Worm (Caenorhabditis elegans) whole organism, late embryonic: ENCODE data around the gene capa-1.

ENCODE experiments used
- C08G9.2 ChIP-seq: sonication (generic microtip); optimal IDR thresholded peaks from 2 replicates; lab custom pipeline; 2016; ENCODE audit warnings: mild to moderate bottlenecking, missing genetic modification characterization, moderate library complexity, missing compliant biosample characterization
- F13H6.1 ChIP-seq: sonication (generic microtip); optimal IDR thresholded peaks from 2 replicates; lab custom pipeline; 2016; ENCODE audit warnings: missing genetic modification characterization, missing compliant biosample characterization
- K09A11.1 ChIP-seq: sonication (generic microtip); optimal IDR thresholded peaks from 2 replicates; lab custom pipeline; 2017; ENCODE audit warnings: antibody characterized with exemption, mild to moderate bottlenecking, missing genetic modification characterization, missing compliant biosample characterization; ENCODE audit not compliant: insufficient read depth
- Y22D7AL.16 ChIP-seq: sonication (generic microtip); optimal IDR thresholded peaks from 2 replicates; lab custom pipeline; 2016; ENCODE audit warnings: missing genetic modification characterization, missing compliant biosample characterization
- ahr-1 ChIP-seq: sonication (generic microtip); optimal IDR thresholded peaks from 2 replicates; lab custom pipeline; 2016; ENCODE audit warnings: missing genetic modification characterization, missing compliant biosample characterization
- ceh-18 ChIP-seq: sonication (generic microtip); optimal IDR thresholded peaks from 2 replicates; lab custom pipeline; 2016; ENCODE audit warnings: missing genetic modification characterization, missing compliant biosample characterization
- ceh-19 ChIP-seq: fragments of 200-800 bp; sonication (Bioruptor generic); optimal IDR thresholded peaks from 2 replicates; lab custom pipeline; 2018; ENCODE audit warnings: mild to moderate bottlenecking, missing genetic modification characterization, missing compliant biosample characterization
- ceh-2 ChIP-seq: sonication (generic microtip); optimal IDR thresholded peaks from 2 replicates; lab custom pipeline; 2016; ENCODE audit warnings: missing genotype, missing genetic modification characterization, missing compliant biosample characterization
- ceh-24 ChIP-seq: sonication (generic microtip); optimal IDR thresholded peaks from 2 replicates; lab custom pipeline; 2016; ENCODE audit warnings: mild to moderate bottlenecking, missing genetic modification characterization, missing compliant biosample characterization
- ceh-34 ChIP-seq: sonication (generic microtip); optimal IDR thresholded peaks from 2 replicates; lab custom pipeline; 2016; ENCODE audit warnings: mild to moderate bottlenecking, missing genetic modification characterization, missing compliant biosample characterization
- ceh-45 ChIP-seq: fragments of 200-800 bp; sonication (Bioruptor generic); IDR thresholded peaks from 2 replicates; pipeline ENCODE4 v1.3.6; 2022; ENCODE audit warnings: missing genetic modification reagents, missing genetic modification characterization, missing compliant biosample characterization
- ceh-6 ChIP-seq: fragments of 200-800 bp; sonication (Bioruptor generic); optimal IDR thresholded peaks from 2 replicates; lab custom pipeline; 2018; ENCODE audit warnings: mild to moderate bottlenecking, missing genetic modification characterization, missing compliant biosample characterization
- ceh-9 ChIP-seq: sonication (generic microtip); optimal IDR thresholded peaks from 2 replicates; lab custom pipeline; 2016; ENCODE audit warnings: mild to moderate bottlenecking, missing genetic modification characterization, inconsistent platforms, missing compliant biosample characterization
- elt-2 ChIP-seq: sonication (generic microtip); optimal IDR thresholded peaks from 2 replicates; lab custom pipeline; 2016; ENCODE audit warnings: missing genetic modification reagents, missing genetic modification characterization, missing compliant biosample characterization
- elt-4 ChIP-seq: sonication (generic microtip); optimal IDR thresholded peaks from 2 replicates; lab custom pipeline; 2016; ENCODE audit warnings: missing genetic modification characterization, missing compliant biosample characterization
- eyg-1 ChIP-seq: sonication (generic microtip); optimal IDR thresholded peaks from 2 replicates; lab custom pipeline; 2016; ENCODE audit warnings: missing genotype, missing genetic modification characterization, missing compliant biosample characterization
- fax-1 ChIP-seq: sonication (generic microtip); optimal IDR thresholded peaks from 2 replicates; lab custom pipeline; 2016; ENCODE audit warnings: missing genotype, missing genetic modification characterization, missing compliant biosample characterization
- fkh-10 ChIP-seq: fragments of 150-350 bp; optimal IDR thresholded peaks from 2 replicates; lab custom pipeline; 2014; ENCODE audit warnings: missing biosample characterization, missing genetic modification reagents, missing genetic modification characterization
- fkh-6 ChIP-seq: sonication (generic microtip); optimal IDR thresholded peaks from 2 replicates; lab custom pipeline; 2016; ENCODE audit warnings: missing genetic modification characterization, missing compliant biosample characterization
- hlh-13 ChIP-seq: fragments of 200-800 bp; sonication (Bioruptor generic); optimal IDR thresholded peaks from 2 replicates; lab custom pipeline; 2018; ENCODE audit warnings: mild to moderate bottlenecking, missing genetic modification characterization, missing compliant biosample characterization
- lim-6 ChIP-seq: sonication (generic microtip); optimal IDR thresholded peaks from 2 replicates; lab custom pipeline; 2016; ENCODE audit warnings: missing genetic modification characterization, missing compliant biosample characterization
- madf-2 ChIP-seq: sonication (generic microtip); optimal IDR thresholded peaks from 2 replicates; lab custom pipeline; 2017; ENCODE audit warnings: missing genetic modification characterization, missing compliant biosample characterization
- mec-3 ChIP-seq: sonication (generic microtip); optimal IDR thresholded peaks from 2 replicates; lab custom pipeline; 2016; ENCODE audit warnings: borderline replicate concordance, missing genetic modification characterization, missing compliant biosample characterization
- nhr-232 ChIP-seq: sonication (generic microtip); optimal IDR thresholded peaks from 2 replicates; lab custom pipeline; 2016; ENCODE audit warnings: missing genetic modification characterization, missing compliant biosample characterization
- npax-4 ChIP-seq: sonication (generic microtip); optimal IDR thresholded peaks from 2 replicates; lab custom pipeline; 2016; ENCODE audit warnings: missing genetic modification characterization, missing compliant biosample characterization
- odd-2 ChIP-seq: sonication (generic microtip); optimal IDR thresholded peaks from 2 replicates; lab custom pipeline; 2017; ENCODE audit warnings: antibody characterized with exemption, mild to moderate bottlenecking, missing genetic modification characterization, missing compliant biosample characterization
- pat-9 ChIP-seq: fragments of 200-800 bp; sonication (Bioruptor generic); optimal IDR thresholded peaks from 2 replicates; lab custom pipeline; 2018; ENCODE audit warnings: mild to moderate bottlenecking, missing genetic modification characterization, moderate library complexity, missing compliant biosample characterization
- pha-4 ChIP-seq: fragments of 150-350 bp; optimal IDR thresholded peaks from 2 replicates; lab custom pipeline; 2018; ENCODE audit warnings: missing biosample characterization, missing genetic modification reagents, missing genetic modification characterization
- pros-1 ChIP-seq: fragments of 150-350 bp; optimal IDR thresholded peaks from 2 replicates; lab custom pipeline; 2014; ENCODE audit warnings: missing biosample characterization, missing genetic modification reagents, missing genetic modification characterization
- rnt-1 ChIP-seq: sonication (generic microtip); optimal IDR thresholded peaks from 2 replicates; lab custom pipeline; 2016; ENCODE audit warnings: missing genetic modification characterization, missing compliant biosample characterization
- sdc-2 ChIP-seq: sonication (generic microtip); optimal IDR thresholded peaks from 2 replicates; lab custom pipeline; 2016; ENCODE audit warnings: missing genotype, missing genetic modification characterization, missing compliant biosample characterization
- sox-2 ChIP-seq: fragments of 200-800 bp; sonication (Bioruptor generic); IDR thresholded peaks from 2 replicates; pipeline ENCODE4 v1.3.6; 2022; ENCODE audit warnings: missing genetic modification reagents, missing genetic modification characterization, missing compliant biosample characterization
- sox-4 ChIP-seq: sonication (generic microtip); optimal IDR thresholded peaks from 2 replicates; lab custom pipeline; 2017; ENCODE audit warnings: mild to moderate bottlenecking, missing genetic modification characterization, inconsistent platforms, missing compliant biosample characterization
- tbx-2 ChIP-seq: sonication (generic microtip); optimal IDR thresholded peaks from 2 replicates; lab custom pipeline; 2016; ENCODE audit warnings: missing genetic modification characterization, missing compliant biosample characterization
- ttx-3 ChIP-seq: sonication (generic microtip); optimal IDR thresholded peaks from 2 replicates; lab custom pipeline; 2016; ENCODE audit warnings: missing genetic modification reagents, missing genetic modification characterization, missing compliant biosample characterization
- unc-3 ChIP-seq, 2 experiments: fragments of 200-800 bp in 1 of 2; sonication (Bioruptor generic) in 1 of 2; sonication (generic microtip) in 1 of 2; conservative IDR thresholded peaks in 1 of 2; optimal IDR thresholded peaks in 1 of 2; 2 replicates each; pipeline versions ENCODE4 v1.3.6 to Lab custom; 2016 to 2022; ENCODE audit warnings: missing compliant biosample characterization in 2 of 2, missing genetic modification characterization in 2 of 2, missing genetic modification reagents in 1 of 2
- unc-42 ChIP-seq: sonication (generic microtip); optimal IDR thresholded peaks from 2 replicates; lab custom pipeline; 2016; ENCODE audit warnings: missing genotype, missing genetic modification characterization, missing compliant biosample characterization

capa-1 gene

ce11 chrX:5942171-5942570 is 23.0 kb downstream of the capa-1 start:
- TF ChIP-seq sdc-2 (tag; lab: Kevin White, UChicago) = no peak
- TF ChIP-seq pat-9 = no peak
- peak; percentile 78 for TF ChIP-seq ceh-18 (tag; lab: Kevin White, UChicago)
- TF ChIP-seq hlh-13 (GFP tag; lab: Kevin White, UChicago) = no peak
- no peak for TF ChIP-seq fkh-10 (GFP tag; lab: Kevin White, UChicago)
- no peak for TF ChIP-seq sox-2
- TF ChIP-seq ceh-2 = no peak
- TF ChIP-seq, all 69 proteins: peak for 1

- TF ChIP-seq fax-1 (tag; lab: Kevin White, UChicago) (no peak), pros-1 (tag; lab: Kevin White, UChicago) (no peak), nhr-232 (no peak), mec-3 (tag; lab: Kevin White, UChicago) (no peak), ceh-34 (tag; lab: Kevin White, UChicago) (no peak), elt-4 (tag; lab: Kevin White, UChicago) (no peak), Y22D7AL.16 (tag; lab: Kevin White, UChicago) (no peak), elt-2 (tag; lab: Kevin White, UChicago) (no peak), npax-4 (tag; lab: Kevin White, UChicago) (no peak), ttx-3 (tag; lab: Kevin White, UChicago) (no peak), F13H6.1 (tag; lab: Kevin White, UChicago) (no peak), pha-4 (tag; lab: Kevin White, UChicago) (no peak), rnt-1 (tag; lab: Kevin White, UChicago) (no peak), ceh-45 (GFP tag; lab: Robert Waterston, UW) (no peak), ceh-24 (no peak), K09A11.1 (tag; lab: Kevin White, UChicago) (no peak), sox-4 (tag; lab: Kevin White, UChicago) (no peak)
Measured at ce11 chrX:5943908-5944307, 24.7 kb downstream of the capa-1 start.

- TF ChIP-seq madf-2 = no peak
- no peak for TF ChIP-seq elt-2 (tag; lab: Kevin White, UChicago)
- TF ChIP-seq C08G9.2 (tag; lab: Kevin White, UChicago) = no peak
- no peak for TF ChIP-seq ceh-6 (GFP tag; lab: Kevin White, UChicago)
- TF ChIP-seq fkh-6 (tag; lab: Kevin White, UChicago) = no peak
- no peak for TF ChIP-seq F13H6.1 (tag; lab: Kevin White, UChicago)
- no peak for TF ChIP-seq lim-6 (tag; lab: Kevin White, UChicago)
- TF ChIP-seq eyg-1 = no peak
- TF ChIP-seq ceh-9 (tag; lab: Kevin White, UChicago) = no peak
- TF ChIP-seq ceh-34 (tag; lab: Kevin White, UChicago) = no peak
- TF ChIP-seq ceh-19 (GFP tag; lab: Kevin White, UChicago) = no peak
- TF ChIP-seq npax-4 (tag; lab: Kevin White, UChicago) = no peak
- TF ChIP-seq unc-42 (tag; lab: Kevin White, UChicago) = no peak
- TF ChIP-seq tbx-2 (tag; lab: Kevin White, UChicago) = no peak
- TF ChIP-seq ahr-1 (tag; lab: Kevin White, UChicago) = no peak
- no peak for TF ChIP-seq Y22D7AL.16 (tag; lab: Kevin White, UChicago)
- TF ChIP-seq hlh-13 (GFP tag; lab: Kevin White, UChicago) = no peak
- TF ChIP-seq ttx-3 (tag; lab: Kevin White, UChicago) = no peak
- TF ChIP-seq odd-2 (tag; lab: Kevin White, UChicago) = no peak
- no peak for TF ChIP-seq unc-3 (GFP tag; conservative IDR thresholded peaks at IDR 0.05; lab: Robert Waterston, UW)
- TF ChIP-seq unc-3 (tag; optimal IDR thresholded peaks at IDR 0.05; lab: Kevin White, UChicago) = no peak
Measured at ce11 chrX:5944488-5944887, 25.3 kb downstream of the capa-1 start, which contains the start of gene acs-17. TSS of gene acs-17 (minus strand) at chrX:5944510.
